Fruit fly (Drosophila melanogaster) whole organism, embryonic: ENCODE data around the gene Hasp.

ENCODE experiments used
- CG10654 ChIP-seq: fragments of 200-800 bp; sonication (Bioruptor generic); optimal IDR thresholded peaks from 2 replicates; lab custom pipeline; 2016; ENCODE audit warnings: missing biosample characterization, missing genetic modification characterization
- CG10979 ChIP-seq: fragments of 200-800 bp; sonication (Bioruptor generic); optimal IDR thresholded peaks from 2 replicates; lab custom pipeline; 2018; ENCODE audit warnings: missing biosample characterization, mild to moderate bottlenecking, missing genetic modification characterization, moderate library complexity
- CG12744 ChIP-seq: fragments of 200-800 bp; sonication (Bioruptor generic); optimal IDR thresholded peaks from 2 replicates; lab custom pipeline; 2016; ENCODE audit warnings: missing biosample characterization, missing genetic modification characterization
- CG15601 ChIP-seq: fragments of 200-800 bp; sonication (Bioruptor generic); optimal IDR thresholded peaks from 3 replicates; lab custom pipeline; 2019; ENCODE audit warnings: missing biosample characterization, mild to moderate bottlenecking, missing genetic modification characterization, moderate library complexity
- CG17186 ChIP-seq: fragments of 200-800 bp; sonication (Bioruptor generic); optimal IDR thresholded peaks from 3 replicates; lab custom pipeline; 2017; ENCODE audit warnings: missing biosample characterization, missing genetic modification reagents, missing genetic modification characterization
- CG2129 ChIP-seq: fragments of 200-800 bp; sonication (Bioruptor generic); IDR thresholded peaks from 2 replicates; pipeline ENCODE4 v1.3.6; 2022; ENCODE audit warnings: missing biosample characterization, missing genetic modification characterization; ENCODE audit not compliant: partially characterized antibody
- CG32767 ChIP-seq: fragments of 200-800 bp; sonication (Bioruptor generic); IDR thresholded peaks from 2 replicates; pipeline ENCODE4 v1.3.6; 2022; ENCODE audit warnings: missing biosample characterization, missing genetic modification characterization
- CG34422 ChIP-seq: fragments of 200-800 bp; sonication (Bioruptor generic); IDR thresholded peaks from 3 replicates; pipeline ENCODE4 v1.3.6; 2022; ENCODE audit warnings: missing biosample characterization, missing genetic modification characterization
- CG6175 ChIP-seq: fragments of 200-800 bp; sonication (Bioruptor generic); IDR thresholded peaks from 3 replicates; pipeline ENCODE4 v1.3.6; 2022; ENCODE audit warnings: missing biosample characterization, missing genetic modification characterization
- CG6689 ChIP-seq: fragments of 200-800 bp; sonication (Bioruptor generic); IDR thresholded peaks from 2 replicates; pipeline ENCODE4 v1.3.6; 2022; ENCODE audit warnings: missing biosample characterization, missing genetic modification characterization
- CG7839 ChIP-seq: fragments of 200-800 bp; sonication (Bioruptor generic); optimal IDR thresholded peaks from 3 replicates; lab custom pipeline; 2018; ENCODE audit warnings: missing biosample characterization, mild to moderate bottlenecking, missing genetic modification characterization, moderate library complexity
- CG7928 ChIP-seq: fragments of 200-800 bp; sonication (Bioruptor generic); optimal IDR thresholded peaks from 2 replicates; lab custom pipeline; 2017; ENCODE audit warnings: missing biosample characterization, mild to moderate bottlenecking, missing genetic modification characterization
- CG8290 ChIP-seq, 3 experiments: fragments of 200-800 bp; sonication (Bioruptor generic); optimal IDR thresholded peaks; 2 replicates each; lab custom pipeline; 2016 to 2019; ENCODE audit warnings: missing biosample characterization in 3 of 3, missing genetic modification characterization in 3 of 3, mild to moderate bottlenecking in 2 of 3, moderate library complexity in 1 of 3
- CG8944 ChIP-seq: fragments of 200-800 bp; sonication (Bioruptor generic); optimal IDR thresholded peaks from 3 replicates; lab custom pipeline; 2016; ENCODE audit warnings: missing biosample characterization, missing genetic modification characterization
- D ChIP-seq, 2 experiments: fragments of 200-800 bp in 1 of 2; fragments of >200 bp in 1 of 2; sonication (Bioruptor generic) in 1 of 2; optimal IDR thresholded peaks; 2 replicates in 1 of 2; 3 replicates in 1 of 2; lab custom pipeline; 2017; ENCODE audit warnings: mild to moderate bottlenecking in 1 of 2, missing biosample characterization in 1 of 2, missing genetic modification characterization in 1 of 2, missing genetic modification reagents in 1 of 2
- Dref ChIP-seq: fragments of 200-800 bp; sonication (Bioruptor generic); IDR thresholded peaks from 2 replicates; pipeline ENCODE4 v1.3.6; 2022; ENCODE audit warnings: missing biosample characterization, missing genetic modification characterization
- Eip74EF ChIP-seq, 2 experiments: fragments of 200-800 bp in 1 of 2; fragments of >200 bp in 1 of 2; sonication (Bioruptor generic) in 1 of 2; optimal IDR thresholded peaks; 2 replicates each; lab custom pipeline; 2017 to 2019; ENCODE audit warnings: missing biosample characterization in 2 of 2, missing genetic modification characterization in 2 of 2, mild to moderate bottlenecking in 1 of 2, moderate library complexity in 1 of 2
- Fer2 ChIP-seq: fragments of 200-800 bp; sonication (Bioruptor generic); optimal IDR thresholded peaks from 2 replicates; lab custom pipeline; 2018; ENCODE audit warnings: missing biosample characterization, mild to moderate bottlenecking, missing genetic modification characterization, moderate library complexity
- Hr39 ChIP-seq: fragments of >200 bp; optimal IDR thresholded peaks from 2 replicates; lab custom pipeline; 2017
- MESR4 ChIP-seq: fragments of 200-800 bp; sonication (Bioruptor generic); optimal IDR thresholded peaks from 2 replicates; lab custom pipeline; 2018; ENCODE audit warnings: missing biosample characterization, mild to moderate bottlenecking, missing genetic modification characterization, moderate library complexity
- NC2β ChIP-seq: fragments of 200-800 bp; sonication (Bioruptor generic); optimal IDR thresholded peaks from 2 replicates; lab custom pipeline; 2016; ENCODE audit warnings: missing biosample characterization, missing genetic modification characterization
- Nf-YC ChIP-seq: fragments of 200-800 bp; optimal IDR thresholded peaks from 3 replicates; lab custom pipeline; 2019; ENCODE audit warnings: missing biosample characterization, mild to moderate bottlenecking, missing genetic modification characterization, moderate library complexity
- Poxn ChIP-seq: fragments of 200-800 bp; sonication (Bioruptor generic); IDR thresholded peaks from 2 replicates; pipeline ENCODE4 v1.3.6; 2022; ENCODE audit warnings: missing biosample characterization, missing genetic modification characterization
- Ptx1 ChIP-seq: fragments of 200-800 bp; sonication (Bioruptor generic); IDR thresholded peaks from 2 replicates; pipeline ENCODE4 v1.3.6; 2022; ENCODE audit warnings: missing biosample characterization, missing genetic modification characterization
- Spps ChIP-seq: fragments of 200-800 bp; sonication (Bioruptor generic); optimal IDR thresholded peaks from 2 replicates; lab custom pipeline; 2018; ENCODE audit warnings: missing biosample characterization, mild to moderate bottlenecking, missing genetic modification characterization
- Sry-δ ChIP-seq: fragments of 200-800 bp; sonication (Bioruptor generic); optimal IDR thresholded peaks from 2 replicates; lab custom pipeline; 2016; ENCODE audit warnings: missing biosample characterization, missing genetic modification characterization
- Taf1 ChIP-seq: fragments of 200-800 bp; sonication (Bioruptor generic); IDR thresholded peaks from 2 replicates; pipeline ENCODE4 v1.3.6; 2022; ENCODE audit warnings: missing biosample characterization, missing genetic modification characterization
- Trl ChIP-seq, 3 experiments: fragments of >200 bp in 2 of 3; fragments of 200-800 bp in 1 of 3; sonication (Bioruptor generic) in 1 of 3; optimal IDR thresholded peaks; 2 replicates in 1 of 3; 3 replicates in 2 of 3; lab custom pipeline; 2016 to 2017; ENCODE audit warnings: missing biosample characterization in 1 of 3, missing genetic modification characterization in 1 of 3
- Usf ChIP-seq: fragments of 200-800 bp; sonication (Bioruptor generic); optimal IDR thresholded peaks from 2 replicates; lab custom pipeline; 2017; ENCODE audit warnings: missing genotype, missing biosample characterization, missing genetic modification characterization
- bab2 ChIP-seq: fragments of 200-800 bp; sonication (Bioruptor generic); optimal IDR thresholded peaks from 2 replicates; lab custom pipeline; 2016; ENCODE audit warnings: missing biosample characterization, missing genetic modification characterization
- cg ChIP-seq: fragments of 200-800 bp; sonication (Bioruptor generic); optimal IDR thresholded peaks from 3 replicates; lab custom pipeline; 2019; ENCODE audit warnings: missing biosample characterization, mild to moderate bottlenecking, missing genetic modification characterization, moderate library complexity
- chinmo ChIP-seq: fragments of 200-800 bp; sonication (Bioruptor generic); IDR thresholded peaks from 4 replicates; pipeline ENCODE4 v1.3.6; 2022; ENCODE audit warnings: missing biosample characterization, missing genetic modification characterization; ENCODE audit not compliant: partially characterized antibody
- chm ChIP-seq: fragments of 200-800 bp; sonication (Bioruptor generic); IDR thresholded peaks from 2 replicates; pipeline ENCODE4 v1.3.6; 2022; ENCODE audit warnings: missing biosample characterization, missing genetic modification characterization
- emc ChIP-seq: fragments of 200-800 bp; sonication (Bioruptor generic); optimal IDR thresholded peaks from 2 replicates; lab custom pipeline; 2016; ENCODE audit warnings: missing biosample characterization, missing genetic modification characterization
- ewg ChIP-seq: fragments of 200-800 bp; sonication (Bioruptor generic); optimal IDR thresholded peaks from 3 replicates; lab custom pipeline; 2017; ENCODE audit warnings: mild to moderate bottlenecking, missing biosample characterization, missing genetic modification reagents, missing genetic modification characterization
- ftz-f1 ChIP-seq: fragments of 200-800 bp; sonication (Bioruptor generic); optimal IDR thresholded peaks from 2 replicates; lab custom pipeline; 2016; ENCODE audit warnings: missing biosample characterization, missing genetic modification characterization
- gfzf ChIP-seq: fragments of 200-800 bp; sonication (Bioruptor generic); optimal IDR thresholded peaks from 2 replicates; lab custom pipeline; 2016; ENCODE audit warnings: missing biosample characterization, mild to moderate bottlenecking, missing genetic modification characterization, moderate library complexity
- klu ChIP-seq: fragments of 200-800 bp; sonication (Bioruptor generic); IDR thresholded peaks from 2 replicates; pipeline ENCODE4 v1.3.6; 2022; ENCODE audit warnings: missing biosample characterization, missing genetic modification characterization
- knrl ChIP-seq: fragments of 200-800 bp; sonication (Bioruptor generic); IDR thresholded peaks from 3 replicates; pipeline ENCODE4 v1.3.6; 2022; ENCODE audit warnings: missing biosample characterization, missing genetic modification characterization; ENCODE audit not compliant: partially characterized antibody
- lmd ChIP-seq: fragments of 200-800 bp; sonication (Bioruptor generic); IDR thresholded peaks from 2 replicates; pipeline ENCODE4 v1.3.6; 2022; ENCODE audit warnings: missing biosample characterization, missing genetic modification characterization
- nerfin-2 ChIP-seq: fragments of 200-800 bp; sonication (Bioruptor generic); IDR thresholded peaks from 2 replicates; pipeline ENCODE4 v1.3.6; 2022; ENCODE audit warnings: missing biosample characterization, missing genetic modification characterization; ENCODE audit not compliant: partially characterized antibody
- onecut ChIP-seq: fragments of 200-800 bp; sonication (Bioruptor generic); IDR thresholded peaks from 2 replicates; pipeline ENCODE4 v1.3.6; 2022; ENCODE audit warnings: missing biosample characterization, missing genetic modification characterization
- pzg ChIP-seq: fragments of 200-800 bp; sonication (Bioruptor generic); optimal IDR thresholded peaks from 3 replicates; lab custom pipeline; 2018; ENCODE audit warnings: missing biosample characterization, mild to moderate bottlenecking, missing genetic modification characterization, moderate library complexity
- seq ChIP-seq: fragments of 200-800 bp; sonication (Bioruptor generic); IDR thresholded peaks from 2 replicates; pipeline ENCODE4 v1.3.6; 2022; ENCODE audit warnings: missing biosample characterization, missing genetic modification characterization
- sqz ChIP-seq: fragments of 200-800 bp; sonication (Bioruptor generic); optimal IDR thresholded peaks from 3 replicates; lab custom pipeline; 2018; ENCODE audit warnings: missing biosample characterization, mild to moderate bottlenecking, missing genetic modification characterization
- tll ChIP-seq, 2 experiments: fragments of 200-800 bp in 1 of 2; fragments of >200 bp in 1 of 2; sonication (Bioruptor generic) in 1 of 2; optimal IDR thresholded peaks; 2 replicates each; lab custom pipeline; 2017 to 2019; ENCODE audit warnings: missing biosample characterization in 2 of 2, missing genetic modification characterization in 2 of 2, mild to moderate bottlenecking in 1 of 2, moderate library complexity in 1 of 2
- vnd ChIP-seq: fragments of 200-800 bp; sonication (Bioruptor generic); IDR thresholded peaks from 3 replicates; pipeline ENCODE4 v1.3.6; 2022; ENCODE audit warnings: missing biosample characterization, missing genetic modification characterization; ENCODE audit not compliant: partially characterized antibody

The Hasp gene

dm6 chr2L:19526316-19526715 lies 9.3 kb upstream of the Hasp start, which contains the start of the genes Dpm1 and CG10137 (continued):
- no peak for TF ChIP-seq seq (GFP tag; lab: Robert Waterston, UW)

DNA sequence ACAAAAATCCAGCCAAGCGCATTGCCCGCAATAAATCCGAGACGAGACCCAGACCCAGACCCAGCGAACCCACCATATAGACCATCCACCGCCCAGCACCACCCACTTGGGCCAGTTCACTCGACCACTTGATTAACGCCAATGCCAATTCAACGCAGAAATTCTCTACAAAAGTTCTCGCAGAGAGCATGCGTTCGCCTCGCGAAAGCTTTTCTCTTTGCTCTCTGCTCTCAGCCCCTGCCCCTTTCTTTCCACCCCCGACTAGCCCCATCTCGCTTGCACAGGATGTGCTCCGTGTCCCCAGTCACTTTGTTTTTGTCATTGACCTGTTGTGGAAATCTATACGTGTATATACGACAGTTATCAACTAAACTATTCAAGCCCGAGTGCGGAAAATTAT lies 2.6 kb upstream of the Hasp start:
- TF ChIP-seq CG10979 = no peak
- no peak for TF ChIP-seq knrl (GFP tag; lab: Robert Waterston, UW)
- no peak for TF ChIP-seq CG10654
- TF ChIP-seq CG32767 = peak; percentile 35; the same call in 1 of the 2 replicates
- peak; percentile 52; the same call in 1 of the 2 replicates for TF ChIP-seq seq (GFP tag; lab: Robert Waterston, UW)
- no peak for TF ChIP-seq lmd
- no peak for TF ChIP-seq Poxn (GFP tag; lab: Robert Waterston, UW)
- no peak for TF ChIP-seq sqz (GFP tag; lab: Kevin White, UChicago)
- no peak for TF ChIP-seq Ptx1 (GFP tag; lab: Robert Waterston, UW)
- no peak for TF ChIP-seq CG15601
- TF ChIP-seq chm (GFP tag; lab: Robert Waterston, UW) = 0 out of 2 replicates have a peak, but pooled peaks have one; percentile 39
- no peak for TF ChIP-seq CG2129
- no peak for TF ChIP-seq Fer2
- TF ChIP-seq Eip74EF (GFP tag; optimal IDR thresholded peaks at IDR 0.05; lab: Kevin White, UChicago) = no peak
- no peak for TF ChIP-seq vnd
- TF ChIP-seq Trl (optimal IDR thresholded peaks at IDR 0.05; lab: Kevin White, UChicago) = peak; percentile 56 to 80
- no peak for TF ChIP-seq Trl (GFP tag; optimal IDR thresholded peaks at IDR 0.05; lab: Kevin White, UChicago)
- TF ChIP-seq onecut (GFP tag; lab: Robert Waterston, UW) = peak; percentile 19; the same call in 1 of the 2 replicates
- TF ChIP-seq chinmo (GFP tag; lab: Robert Waterston, UW) = peak; percentile 44; the same call in 1 of the 4 replicates
- no peak for TF ChIP-seq NC2β (GFP tag; lab: Kevin White, UChicago)
- no peak for TF ChIP-seq CG7839 (tag; lab: Kevin White, UChicago)
- peak; percentile 87 for TF ChIP-seq ewg (GFP tag; lab: Kevin White, UChicago)
- no peak for TF ChIP-seq tll (GFP tag; optimal IDR thresholded peaks at IDR 0.05; lab: Kevin White, UChicago)
- TF ChIP-seq Taf1 (GFP tag; lab: Robert Waterston, UW) = no peak
- no peak for TF ChIP-seq bab2 (GFP tag; lab: Kevin White, UChicago)
- TF ChIP-seq CG7928 (GFP tag; lab: Kevin White, UChicago) = no peak
- TF ChIP-seq Nf-YC (tag; lab: Kevin White, UChicago) = peak; percentile 13
- 0 out of 3 replicates have a peak, but pooled peaks have one; percentile 18 for TF ChIP-seq CG34422 (GFP tag; lab: Robert Waterston, UW)
- TF ChIP-seq pzg (GFP tag; lab: Kevin White, UChicago) = peak; percentile 12
- no peak for TF ChIP-seq CG8944
- TF ChIP-seq klu (GFP tag; lab: Robert Waterston, UW) = no peak
- no peak for TF ChIP-seq Sry-δ
- no peak for TF ChIP-seq CG8290 (GFP tag; optimal IDR thresholded peaks at IDR 0.05; lab: Kevin White, UChicago)
- TF ChIP-seq CG8290 (tag; optimal IDR thresholded peaks at IDR 0.05; lab: Kevin White, UChicago) = no peak
- 0 out of 2 replicates have a peak, but pooled peaks have one; percentile 22 for TF ChIP-seq Dref (GFP tag; lab: Robert Waterston, UW)
- TF ChIP-seq Usf = no peak
- no peak for TF ChIP-seq MESR4 (GFP tag; lab: Kevin White, UChicago)
- no peak for TF ChIP-seq emc (GFP tag; lab: Kevin White, UChicago)
- no peak for TF ChIP-seq ftz-f1 (GFP tag; lab: Kevin White, UChicago)
- TF ChIP-seq cg = no peak
- TF ChIP-seq gfzf = no peak
- TF ChIP-seq CG17186 = no peak
- TF ChIP-seq Hr39 (lab: Kevin White, UChicago) = no peak
- no peak for TF ChIP-seq nerfin-2 (GFP tag; lab: Robert Waterston, UW)
- no peak for TF ChIP-seq D (optimal IDR thresholded peaks at IDR 0.05; lab: Kevin White, UChicago)
- TF ChIP-seq D (GFP tag; optimal IDR thresholded peaks at IDR 0.05; lab: Kevin White, UChicago) = no peak
- no peak for TF ChIP-seq Spps (tag; lab: Kevin White, UChicago)
- no peak for TF ChIP-seq CG6689 (GFP tag; lab: Robert Waterston, UW)
- TF ChIP-seq CG12744 = no peak
- no peak for TF ChIP-seq CG6175 (GFP tag; lab: Robert Waterston, UW)
